Worm (Caenorhabditis elegans) whole organism, L4 larva: ENCODE measurements around the gene F47B10.4.

Experiments used
- F26F4.8 ChIP-seq: fragments of 200-800 bp; sonication (Bioruptor generic); conservative IDR thresholded peaks from 2 replicates; pipeline ENCODE4 v1.3.6; 2022; ENCODE audit warnings: missing genetic modification characterization, missing compliant biosample characterization
- F37D6.2 ChIP-seq: sonication (generic microtip); optimal IDR thresholded peaks from 2 replicates; lab custom pipeline; 2016; ENCODE audit warnings: mild to moderate bottlenecking, missing genetic modification characterization, missing compliant biosample characterization
- T20F7.1 ChIP-seq: fragments of 200-800 bp; sonication (Bioruptor generic); optimal IDR thresholded peaks from 2 replicates; lab custom pipeline; 2018; ENCODE audit warnings: mild to moderate bottlenecking, missing genetic modification characterization, missing compliant biosample characterization
- Y105C5A.15 ChIP-seq: fragments of 200-800 bp; sonication (Bioruptor generic); IDR thresholded peaks from 2 replicates; pipeline ENCODE4 v1.3.6; 2022; ENCODE audit warnings: missing genetic modification characterization, missing compliant biosample characterization
- aha-1 ChIP-seq: fragments of 150-350 bp; peaks from one replicate; lab custom pipeline; 2014; ENCODE audit warnings: missing biosample characterization, missing genetic modification characterization
- ceh-32 ChIP-seq: sonication (generic microtip); optimal IDR thresholded peaks from 2 replicates; lab custom pipeline; 2016; ENCODE audit warnings: mild to moderate bottlenecking, missing genetic modification characterization, missing compliant biosample characterization; ENCODE audit not compliant: poor library complexity
- ceh-44 ChIP-seq: fragments of 200-800 bp; sonication (Bioruptor generic); IDR thresholded peaks from 2 replicates; pipeline ENCODE4 v1.3.6; 2022; ENCODE audit warnings: missing genetic modification reagents, missing genetic modification characterization, missing compliant biosample characterization
- daf-12 ChIP-seq: fragments of 150-350 bp; optimal IDR thresholded peaks from 2 replicates; lab custom pipeline; 2014; ENCODE audit warnings: missing biosample characterization, missing genetic modification reagents, missing genetic modification characterization
- daf-8 ChIP-seq: fragments of 200-800 bp; sonication (Bioruptor generic); IDR thresholded peaks from 2 replicates; pipeline ENCODE4 v1.3.6; 2022; ENCODE audit warnings: missing genetic modification characterization, missing compliant biosample characterization
- dmd-9 ChIP-seq: fragments of 200-800 bp; sonication (Bioruptor generic); IDR thresholded peaks from 2 replicates; pipeline ENCODE4 v1.3.6; 2022; ENCODE audit warnings: missing genetic modification reagents, missing genetic modification characterization, missing compliant biosample characterization
- gei-8 ChIP-seq: fragments of 200-800 bp; sonication (Bioruptor generic); optimal IDR thresholded peaks from 2 replicates; lab custom pipeline; 2018; ENCODE audit warnings: mild to moderate bottlenecking, missing genetic modification characterization, missing compliant biosample characterization
- lim-7 ChIP-seq: fragments of 200-800 bp; sonication (Bioruptor generic); IDR thresholded peaks from 2 replicates; pipeline ENCODE4 v1.3.6; 2022; ENCODE audit warnings: missing genetic modification characterization, missing compliant biosample characterization
- lin-13 ChIP-seq: fragments of 150-350 bp; optimal IDR thresholded peaks from 2 replicates; lab custom pipeline; 2014; ENCODE audit warnings: missing biosample characterization, missing genetic modification reagents, missing genetic modification characterization
- lin-38 ChIP-seq: fragments of 200-800 bp; sonication (Bioruptor generic); IDR thresholded peaks from 2 replicates; pipeline ENCODE4 v1.3.6; 2022; ENCODE audit warnings: missing genetic modification reagents, missing genetic modification characterization, missing compliant biosample characterization
- lir-3 ChIP-seq: sonication (generic microtip); optimal IDR thresholded peaks from 2 replicates; lab custom pipeline; 2016; ENCODE audit warnings: mild to moderate bottlenecking, missing genetic modification characterization, missing compliant biosample characterization
- madf-9 ChIP-seq: fragments of 200-800 bp; sonication (Bioruptor generic); conservative IDR thresholded peaks from 2 replicates; pipeline ENCODE4 v1.3.6; 2022; ENCODE audit warnings: missing genetic modification reagents, missing genetic modification characterization, missing compliant biosample characterization
- mep-1 ChIP-seq: fragments of 150-350 bp; sonication (generic microtip); optimal IDR thresholded peaks from 3 replicates; lab custom pipeline; 2014; ENCODE audit warnings: missing biosample characterization, missing genetic modification characterization
- mxl-2 ChIP-seq: fragments of 200-800 bp; sonication (Bioruptor generic); conservative IDR thresholded peaks from 2 replicates; pipeline ENCODE4 v1.3.6; 2022; ENCODE audit warnings: missing genetic modification reagents, missing genetic modification characterization, missing compliant biosample characterization
- nhr-102 ChIP-seq: sonication (generic microtip); optimal IDR thresholded peaks from 2 replicates; lab custom pipeline; 2016; ENCODE audit warnings: mild to moderate bottlenecking, missing genetic modification characterization, moderate library complexity, missing compliant biosample characterization
- nhr-111 ChIP-seq: fragments of 200-800 bp; sonication (Bioruptor generic); optimal IDR thresholded peaks from 2 replicates; lab custom pipeline; 2018; ENCODE audit warnings: mild to moderate bottlenecking, missing genetic modification characterization, missing compliant biosample characterization
- nhr-25 ChIP-seq: sonication (generic microtip); optimal IDR thresholded peaks from 2 replicates; lab custom pipeline; 2017; ENCODE audit warnings: missing genetic modification characterization, mild to moderate bottlenecking, missing compliant biosample characterization, antibody characterized with exemption, moderate library complexity, borderline replicate concordance; ENCODE audit not compliant: insufficient read depth
- nhr-42 ChIP-seq: fragments of 200-800 bp; sonication (Bioruptor generic); IDR thresholded peaks from 2 replicates; pipeline ENCODE4 v1.3.6; 2022; ENCODE audit warnings: missing genetic modification characterization, missing compliant biosample characterization
- nhr-48 ChIP-seq: sonication (generic microtip); optimal IDR thresholded peaks from 2 replicates; lab custom pipeline; 2016; ENCODE audit warnings: mild to moderate bottlenecking, missing genetic modification characterization, missing compliant biosample characterization
- nhr-77 ChIP-seq: fragments of 150-350 bp; optimal IDR thresholded peaks from 2 replicates; lab custom pipeline; 2014; ENCODE audit warnings: missing biosample characterization, missing genetic modification characterization
- pqm-1 ChIP-seq: sonication (generic microtip); optimal IDR thresholded peaks from 2 replicates; lab custom pipeline; 2017; ENCODE audit warnings: missing biosample characterization, missing genetic modification characterization
- set-16 ChIP-seq: fragments of 200-800 bp; sonication (Bioruptor generic); IDR thresholded peaks from 2 replicates; pipeline ENCODE4 v1.3.6; 2022; ENCODE audit warnings: missing genetic modification reagents, missing genetic modification characterization, missing compliant biosample characterization
- snpc-1.2 ChIP-seq: fragments of 200-800 bp; sonication (Bioruptor generic); IDR thresholded peaks from 2 replicates; pipeline ENCODE4 v1.3.6; 2022; ENCODE audit warnings: missing genetic modification reagents, missing genetic modification characterization, missing compliant biosample characterization
- spr-3 ChIP-seq: fragments of 200-800 bp; sonication (Bioruptor generic); optimal IDR thresholded peaks from 2 replicates; lab custom pipeline; 2018; ENCODE audit warnings: mild to moderate bottlenecking, missing genetic modification characterization, missing compliant biosample characterization
- unc-62 ChIP-seq, 3 experiments: fragments of 150-350 bp in 1 of 3; sonication (generic microtip); optimal IDR thresholded peaks in 2 of 3; peaks in 1 of 3; 1 replicate in 1 of 3; 2 replicates in 2 of 3; lab custom pipeline; 2014 to 2017; ENCODE audit warnings: missing biosample characterization in 3 of 3, missing genetic modification characterization in 3 of 3, missing genetic modification reagents in 3 of 3, missing genotype in 1 of 3
- vab-7 ChIP-seq: fragments of 200-800 bp; sonication (Bioruptor generic); IDR thresholded peaks from 2 replicates; pipeline ENCODE4 v1.3.6; 2022; ENCODE audit warnings: missing genetic modification reagents, missing genetic modification characterization, missing compliant biosample characterization
- zip-2 ChIP-seq: fragments of 150-350 bp; optimal IDR thresholded peaks from 2 replicates; lab custom pipeline; 2014; ENCODE audit warnings: missing biosample characterization, missing genetic modification characterization

The F47B10.4 gene

ce11 chrX:10883203-10883602 is 7.9 kb upstream of the F47B10.4 start, which contains the start of gene T21E8.7 (continued):
- TF ChIP-seq madf-9 (GFP tag; lab: Robert Waterston, UW) (no peak), F26F4.8 (no peak)

ce11 chrX:10885872-10886271 is 5.2 kb upstream of the F47B10.4 start, which contains the start of gene T21E8.5:
T21E8.5 (plus strand) TSS chrX:10886172.
- TF ChIP-seq nhr-111 (GFP tag; lab: Kevin White, UChicago), result no peak
- TF ChIP-seq lir-3, result no peak
- no peak for TF ChIP-seq daf-8 (GFP tag; lab: Robert Waterston, UW)
- TF ChIP-seq nhr-42, result no peak
- no peak for TF ChIP-seq F37D6.2 (tag; lab: Kevin White, UChicago)
- no peak for TF ChIP-seq snpc-1.2 (GFP tag; lab: Robert Waterston, UW)
- TF ChIP-seq lin-38 (GFP tag; lab: Robert Waterston, UW), result no peak

- TF ChIP-seq nhr-77 (no peak), daf-12 (tag; lab: Kevin White, UChicago) (no peak), spr-3 (GFP tag; lab: Kevin White, UChicago) (no peak), nhr-102 (tag; lab: Kevin White, UChicago) (no peak), lim-7 (GFP tag; lab: Robert Waterston, UW) (no peak), dmd-9 (GFP tag; lab: Robert Waterston, UW) (no peak), mep-1 (tag; lab: Kevin White, UChicago) (no peak), Y105C5A.15 (GFP tag; lab: Robert Waterston, UW) (no peak), pqm-1 (tag; lab: Kevin White, UChicago) (no peak), lin-13 (GFP tag; lab: Kevin White, UChicago) (no peak)
Measured at ce11 chrX:10888201-10888600, 2.9 kb upstream of the F47B10.4 start, which contains the start of gene F47B10.6. F47B10.6 (plus strand) TSS chrX:10888501.

- TF ChIP-seq gei-8 (GFP tag; lab: Kevin White, UChicago) (no peak), ceh-32 (tag; lab: Kevin White, UChicago) (no peak), aha-1 (tag; lab: Kevin White, UChicago) (peak; percentile 35), ceh-44 (GFP tag; lab: Robert Waterston, UW) (no peak)
Measured at ce11 chrX:10890456-10890855, 609 bp upstream of the F47B10.4 start, which contains the start of gene F47B10.5. F47B10.5 (minus strand) TSS chrX:10890556.

- no peak for TF ChIP-seq vab-7 (GFP tag; lab: Robert Waterston, UW)
Measured at ce11 chrX:10891890-10892289, 825 bp downstream of the F47B10.4 start, which contains the start of gene F47B10.3. F47B10.3 (plus strand) TSS chrX:10892190.

- TF ChIP-seq nhr-102 (tag; lab: Kevin White, UChicago) (no peak), zip-2 (tag; lab: Kevin White, UChicago) (no peak), mxl-2 (GFP tag; lab: Robert Waterston, UW) (no peak), unc-62 (GFP tag; optimal IDR thresholded peaks at IDR 0.05 in 1 of 2; lab: Kevin White, UChicago) (no peak), unc-62 (tag; optimal IDR thresholded peaks at IDR 0.05; lab: Kevin White, UChicago) (no peak), nhr-48 (tag; lab: Kevin White, UChicago) (no peak), set-16 (GFP tag; lab: Robert Waterston, UW) (no peak), nhr-25 (tag; lab: Kevin White, UChicago) (no peak), T20F7.1 (GFP tag; lab: Kevin White, UChicago) (no peak)
Measured at ce11 chrX:10896498-10896897, 5.4 kb downstream of the F47B10.4 start, which contains the start of gene haly-1. haly-1 (minus strand) TSS chrX:10896598.
